Worm (Caenorhabditis elegans): ENCODE measurements around the gene npp-25.

ce11 chrIII:12916459-12916858 lies 9.3 kb downstream of the npp-25 start:
- TF ChIP-seq ztf-11 (tag; optimal IDR thresholded peaks at IDR 0.05) (no peak), unc-62 (GFP tag; optimal IDR thresholded peaks at IDR 0.05) (no peak), mep-1 (tag; optimal IDR thresholded peaks at IDR 0.05) (no peak), tbx-8 (GFP tag; optimal IDR thresholded peaks at IDR 0.05) (no peak), snpc-4 (tag; optimal IDR thresholded peaks at IDR 0.05) (no peak), lsy-2 (tag; optimal IDR thresholded peaks at IDR 0.05) (no peak), nhr-237 (tag; optimal IDR thresholded peaks at IDR 0.05) (no peak), elt-1 (tag; optimal IDR thresholded peaks at IDR 0.05; ENCODE audit: borderline replicate concordance, insufficient read depth) (no peak), elt-3 (tag; optimal IDR thresholded peaks at IDR 0.05) (no peak)
